Worm (Caenorhabditis elegans): ENCODE results near the gene F13A7.1.
A peak's percentile ranks its signal among the peaks of the same experiment; 100 is the strongest.

Gene F13A7.1

DNA sequence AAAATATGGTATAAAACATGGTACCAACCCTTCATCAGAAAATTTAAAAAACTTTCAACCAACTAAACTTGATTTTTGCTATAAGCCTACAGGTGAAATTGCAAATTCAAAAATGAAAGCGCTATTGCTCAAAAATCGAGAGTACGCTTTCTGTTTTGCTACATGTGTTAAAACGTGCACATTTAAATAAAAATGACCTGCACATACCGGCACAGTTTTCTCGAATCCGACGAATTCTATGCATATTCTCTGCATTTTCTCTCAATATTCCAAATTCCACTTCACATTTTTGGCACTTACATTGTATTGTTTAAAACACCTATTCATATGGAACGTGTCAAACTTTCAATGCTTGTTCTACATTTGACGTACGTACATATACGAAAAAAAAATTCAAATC lies 32.8 kb upstream of the F13A7.1 start, which contains the start of gene srh-145:
Gene srh-145, plus strand, starts transcription at position 193 of the 400 bp plus-strand sequence.
- TF ChIP-seq tbx-2 (tag; optimal IDR thresholded peaks at IDR 0.05) = no peak
- TF ChIP-seq nhr-23 (tag; optimal IDR thresholded peaks at IDR 0.05) = no peak
- no peak for TF ChIP-seq fkh-10 (GFP tag; optimal IDR thresholded peaks at IDR 0.05)

DNA sequence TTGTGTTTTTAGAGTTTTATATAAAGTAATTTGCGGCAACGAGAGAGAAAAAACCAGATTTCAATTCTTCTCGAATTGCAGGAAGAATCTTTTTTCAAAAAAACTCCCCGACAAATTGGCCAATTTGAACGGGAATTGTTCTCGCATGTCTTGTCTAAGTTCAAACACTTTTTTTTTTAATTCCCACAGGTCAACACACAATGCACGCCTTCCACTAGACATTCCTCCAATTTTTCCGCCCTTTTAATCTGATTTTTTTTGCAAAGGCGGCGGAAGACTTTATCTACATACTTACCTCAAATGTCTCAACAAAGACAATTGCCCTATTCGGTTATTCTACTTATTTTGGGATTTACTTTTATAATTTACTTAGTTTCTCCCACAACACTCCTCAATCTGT lies 29.9 kb upstream of the F13A7.1 start, which contains the start of gene F26D2.3:
Gene F26D2.3, plus strand, starts transcription at position 301 of the 400 bp plus-strand sequence.
- no peak for TF ChIP-seq hmg-11 (tag; optimal IDR thresholded peaks at IDR 0.05)
- TF ChIP-seq elt-1 (tag; optimal IDR thresholded peaks at IDR 0.05) = no peak
- TF ChIP-seq ceh-28 (tag; optimal IDR thresholded peaks at IDR 0.05) = no peak
- no peak for TF ChIP-seq R02D3.7 (tag; optimal IDR thresholded peaks at IDR 0.05)
- no peak for TF ChIP-seq fkh-10 (GFP tag; optimal IDR thresholded peaks at IDR 0.05)
- no peak for TF ChIP-seq snpc-4 (tag; optimal IDR thresholded peaks at IDR 0.05)
- no peak for TF ChIP-seq mml-1 (tag; optimal IDR thresholded peaks at IDR 0.05)
- no peak for TF ChIP-seq nhr-25 (tag; optimal IDR thresholded peaks at IDR 0.05)
- no peak for TF ChIP-seq ztf-4 (tag; optimal IDR thresholded peaks at IDR 0.05)
- no peak for TF ChIP-seq ama-1 (optimal IDR thresholded peaks at IDR 0.05)

- TF ChIP-seq fkh-2 (tag; optimal IDR thresholded peaks at IDR 0.05) (no peak), fkh-10 (GFP tag; optimal IDR thresholded peaks at IDR 0.05) (no peak), mml-1 (tag; optimal IDR thresholded peaks at IDR 0.05) (no peak), eor-1 (tag; optimal IDR thresholded peaks at IDR 0.05) (no peak), hmg-11 (tag; optimal IDR thresholded peaks at IDR 0.05) (no peak), pha-4 (tag; optimal IDR thresholded peaks at IDR 0.05) (no peak), ceh-9 (tag; optimal IDR thresholded peaks at IDR 0.05) (no peak), sea-2 (GFP tag; optimal IDR thresholded peaks at IDR 0.05) (no peak), elt-3 (tag; optimal IDR thresholded peaks at IDR 0.05) (no peak), ztf-11 (tag; optimal IDR thresholded peaks at IDR 0.05) (no peak), jun-1 (tag; optimal IDR thresholded peaks at IDR 0.05) (no peak), zag-1 (tag; optimal IDR thresholded peaks at IDR 0.05) (no peak), daf-12 (tag; optimal IDR thresholded peaks at IDR 0.05) (no peak), nhr-23 (tag; optimal IDR thresholded peaks at IDR 0.05) (no peak), tbx-2 (tag; optimal IDR thresholded peaks at IDR 0.05) (no peak), skn-1 (tag; optimal IDR thresholded peaks at IDR 0.05) (no peak)
These were observed 28.6 kb upstream of the F13A7.1 start for ce11 chrV:16406357-16406756.

- TF ChIP-seq aly-2 (tag; optimal IDR thresholded peaks at IDR 0.05) = no peak
- TF ChIP-seq ceh-28 (tag; optimal IDR thresholded peaks at IDR 0.05) = no peak
- no peak for TF ChIP-seq unc-39 (tag; optimal IDR thresholded peaks at IDR 0.05)
- no peak for TF ChIP-seq ceh-82 (tag; optimal IDR thresholded peaks at IDR 0.05)
- TF ChIP-seq lin-15B (tag; optimal IDR thresholded peaks at IDR 0.05) = no peak
These were observed 27.6 kb upstream of the F13A7.1 start for ce11 chrV:16405366-16405765.

ce11 chrV:16403974-16404373 lies 26.2 kb upstream of the F13A7.1 start, which contains the start of gene syp-1:
Gene syp-1, plus strand, starts transcription at chrV:16404274.
- TF ChIP-seq nhr-25 (tag; optimal IDR thresholded peaks at IDR 0.05) = no peak
- TF ChIP-seq elt-1 (tag; optimal IDR thresholded peaks at IDR 0.05) = no peak
- TF ChIP-seq lin-15B (tag; optimal IDR thresholded peaks at IDR 0.05) = no peak
- no peak for TF ChIP-seq unc-62 (GFP tag; optimal IDR thresholded peaks at IDR 0.05)
- no peak for TF ChIP-seq nhr-28 (tag; optimal IDR thresholded peaks at IDR 0.05)
- no peak for TF ChIP-seq zag-1 (tag; optimal IDR thresholded peaks at IDR 0.05)
- no peak for TF ChIP-seq ztf-4 (tag; optimal IDR thresholded peaks at IDR 0.05)
- TF ChIP-seq nhr-77 (tag; optimal IDR thresholded peaks at IDR 0.05) = no peak
- no peak for TF ChIP-seq elt-2 (tag; optimal IDR thresholded peaks at IDR 0.05)
- TF ChIP-seq R02D3.7 (tag; optimal IDR thresholded peaks at IDR 0.05) = no peak
- TF ChIP-seq hmg-11 (tag; optimal IDR thresholded peaks at IDR 0.05) = no peak
- no peak for TF ChIP-seq skn-1 (tag; optimal IDR thresholded peaks at IDR 0.05)

DNA sequence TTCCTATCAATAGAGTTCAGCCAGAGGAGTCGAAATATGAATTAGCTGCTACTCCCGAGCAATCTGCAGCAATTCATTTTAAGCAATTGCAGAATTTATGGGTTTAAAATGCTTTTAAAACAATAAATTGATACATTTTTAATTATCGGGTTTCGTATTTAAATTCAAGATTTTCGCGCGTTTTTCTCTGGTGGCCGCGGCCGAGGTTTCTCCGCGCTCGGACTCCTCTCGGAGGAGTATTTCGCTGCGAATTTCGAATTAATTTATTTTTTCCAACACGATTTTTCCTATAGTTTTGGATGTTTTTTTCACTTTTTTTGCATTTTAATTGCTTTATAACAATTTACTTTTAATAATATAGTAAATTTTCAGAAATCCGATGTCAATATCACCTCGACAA lies 23.8 kb upstream of the F13A7.1 start, which contains the start of gene F13A7.14:
Gene F13A7.14, plus strand, starts transcription at position 373 of the 400 bp plus-strand sequence.
- TF ChIP-seq elt-2 (tag; optimal IDR thresholded peaks at IDR 0.05) = peak; percentile 41
- TF ChIP-seq fkh-10 (GFP tag; optimal IDR thresholded peaks at IDR 0.05) = peak; percentile 14
- no peak for TF ChIP-seq fos-1 (tag; optimal IDR thresholded peaks at IDR 0.05)
- TF ChIP-seq ZK546.5 (tag; optimal IDR thresholded peaks at IDR 0.05) = no peak
- TF ChIP-seq unc-62 (GFP tag; optimal IDR thresholded peaks at IDR 0.05) = no peak
- peak; percentile 83 for TF ChIP-seq nfya-1 (tag; optimal IDR thresholded peaks at IDR 0.05; ENCODE audit: insufficient read depth)
- peak; percentile 88 for TF ChIP-seq snpc-4 (tag; optimal IDR thresholded peaks at IDR 0.05)
- TF ChIP-seq lin-15B (tag; optimal IDR thresholded peaks at IDR 0.05) = peak; percentile 76
- TF ChIP-seq ztf-4 (tag; optimal IDR thresholded peaks at IDR 0.05) = no peak
- TF ChIP-seq ceh-82 (tag; optimal IDR thresholded peaks at IDR 0.05) = no peak
- no peak for TF ChIP-seq jun-1 (tag; optimal IDR thresholded peaks at IDR 0.05)
- TF ChIP-seq nhr-237 (tag; optimal IDR thresholded peaks at IDR 0.05) = no peak
- no peak for TF ChIP-seq zag-1 (tag; optimal IDR thresholded peaks at IDR 0.05)
- no peak for TF ChIP-seq eor-1 (tag; optimal IDR thresholded peaks at IDR 0.05)
- TF ChIP-seq elt-3 (tag; optimal IDR thresholded peaks at IDR 0.05) = no peak
- peak; percentile 26 for TF ChIP-seq pqm-1 (tag; optimal IDR thresholded peaks at IDR 0.05)
- TF ChIP-seq mml-1 (tag; optimal IDR thresholded peaks at IDR 0.05) = no peak
- peak; percentile 63 for TF ChIP-seq hmg-11 (tag; optimal IDR thresholded peaks at IDR 0.05)
- peak; percentile 17 for TF ChIP-seq elt-1 (tag; optimal IDR thresholded peaks at IDR 0.05)
- peak; percentile 45 for TF ChIP-seq nhr-25 (tag; optimal IDR thresholded peaks at IDR 0.05)
- TF ChIP-seq nhr-23 (tag; optimal IDR thresholded peaks at IDR 0.05) = peak; percentile 81
- peak; percentile 73 for TF ChIP-seq lsy-12 (tag; optimal IDR thresholded peaks at IDR 0.05)
- TF ChIP-seq unc-39 (tag; optimal IDR thresholded peaks at IDR 0.05) = no peak
- TF ChIP-seq nhr-67 (tag; optimal IDR thresholded peaks at IDR 0.05) = no peak
- TF ChIP-seq egl-5 (tag; optimal IDR thresholded peaks at IDR 0.05) = no peak
- TF ChIP-seq ama-1 (optimal IDR thresholded peaks at IDR 0.05) = no peak
- TF ChIP-seq pha-4 (tag; optimal IDR thresholded peaks at IDR 0.05) = peak; percentile 73
- no peak for TF ChIP-seq aly-2 (tag; optimal IDR thresholded peaks at IDR 0.05)
- peak; percentile 59 for TF ChIP-seq R02D3.7 (tag; optimal IDR thresholded peaks at IDR 0.05)
- no peak for TF ChIP-seq ceh-9 (tag; optimal IDR thresholded peaks at IDR 0.05)
- TF ChIP-seq ztf-11 (tag; optimal IDR thresholded peaks at IDR 0.05) = no peak
